Worm (Caenorhabditis elegans) whole organism, early embryonic: Measurements from ENCODE around the gene flh-3.

Experiments used
- F13C5.2 ChIP-seq: sonication (generic microtip); optimal IDR thresholded peaks from 2 replicates; lab custom pipeline; 2017; ENCODE audit warnings: mild to moderate bottlenecking, missing genetic modification characterization, inconsistent platforms, missing compliant biosample characterization
- aly-1 ChIP-seq: sonication (generic microtip); optimal IDR thresholded peaks from 2 replicates; lab custom pipeline; 2016; ENCODE audit warnings: missing genetic modification characterization, missing compliant biosample characterization
- ama-1 ChIP-seq: fragments of 150-350 bp; optimal IDR thresholded peaks from 2 replicates; lab custom pipeline; 2014
- ets-7 ChIP-seq: sonication (generic microtip); optimal IDR thresholded peaks from 2 replicates; lab custom pipeline; 2016; ENCODE audit warnings: missing genotype, missing genetic modification characterization, missing compliant biosample characterization
- flt-1 ChIP-seq: fragments of 200-800 bp; sonication (Bioruptor generic); IDR thresholded peaks from 2 replicates; pipeline ENCODE4 v1.3.6; 2022; ENCODE audit warnings: missing genetic modification characterization, missing compliant biosample characterization
- pes-1 ChIP-seq: fragments of 200-800 bp; sonication (Bioruptor generic); IDR thresholded peaks from 2 replicates; pipeline ENCODE4 v1.3.6; 2022; ENCODE audit warnings: missing genetic modification reagents, missing genetic modification characterization, missing compliant biosample characterization
- tbx-11 ChIP-seq: fragments of 200-800 bp; sonication (Bioruptor generic); IDR thresholded peaks from 2 replicates; pipeline ENCODE4 v1.3.6; 2022; ENCODE audit warnings: missing genetic modification characterization, missing compliant biosample characterization

DNA sequence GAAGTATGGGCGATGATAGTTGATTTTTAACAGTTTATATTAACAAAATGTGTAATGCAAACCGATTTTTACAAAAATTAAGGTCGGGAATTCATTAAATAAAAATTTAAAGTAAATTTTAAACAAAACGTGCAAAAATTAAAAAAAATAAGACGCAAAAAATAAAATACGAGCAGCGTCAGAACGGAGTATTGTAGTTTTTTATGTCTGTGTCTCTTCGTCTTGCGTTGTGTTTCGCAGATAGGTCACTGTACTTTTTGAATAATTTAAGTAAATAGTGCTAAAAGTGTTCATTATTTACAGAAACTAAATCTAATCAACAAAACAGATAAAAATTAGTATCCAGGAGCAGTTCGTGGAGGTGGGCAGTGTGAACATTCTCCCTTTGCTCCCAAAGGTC lies 9.6 kb upstream of the flh-3 start:
- TF ChIP-seq F13C5.2 (tag; lab: Kevin White, UChicago) (no peak), aly-1 (tag; lab: Kevin White, UChicago) (no peak), pes-1 (no peak), flt-1 (GFP tag; lab: Robert Waterston, UW) (no peak), tbx-11 (GFP tag; lab: Robert Waterston, UW) (no peak), ama-1 (lab: Kevin White, UChicago) (no peak), ets-7 (no peak)
